Fruit fly (Drosophila melanogaster): Measurements from ENCODE around the gene Myo61F.

Myo61F gene

dm6 chr3L:1334571-1335427, 16.5 kb downstream of the Myo61F start, which contains the start of the genes Hmbs and CG2211 (continued):
- peak; percentile 89 for TF ChIP-seq CG2116 (GFP tag; optimal IDR thresholded peaks at IDR 0.05)
- peak; percentile 86 for TF ChIP-seq CG15269 (tag; optimal IDR thresholded peaks at IDR 0.05)
- peak; percentile 94 for TF ChIP-seq CG12391 (tag; optimal IDR thresholded peaks at IDR 0.05)
- TF ChIP-seq CG1647 (GFP tag; optimal IDR thresholded peaks at IDR 0.05): peak; percentile 81
- TF ChIP-seq aop (GFP tag; IDR thresholded peaks at IDR 0.05): peak; percentile 74
- TF ChIP-seq CG4424 (GFP tag; optimal IDR thresholded peaks at IDR 0.05): peak; percentile 92
- TF ChIP-seq run (tag; optimal IDR thresholded peaks at IDR 0.05): peak; percentile 57
- peak; percentile 87 for TF ChIP-seq Ptx1 (GFP tag; IDR thresholded peaks at IDR 0.05)
- TF ChIP-seq CG8281 (tag; optimal IDR thresholded peaks at IDR 0.05): peak; percentile 48
- peak; percentile 68 for TF ChIP-seq CG18619 (GFP tag; optimal IDR thresholded peaks at IDR 0.05)
- peak; percentile 48; the same call in 1 of the 2 replicates for TF ChIP-seq unc-4 (GFP tag; IDR thresholded peaks at IDR 0.05; ENCODE audit: partially characterized antibody)
- peak; percentile 86 for TF ChIP-seq CG10654 (GFP tag; optimal IDR thresholded peaks at IDR 0.05)
- TF ChIP-seq Hand (GFP tag; optimal IDR thresholded peaks at IDR 0.05): peak; percentile 23
- no peak for TF ChIP-seq usp (GFP tag; optimal IDR thresholded peaks at IDR 0.05)
- peak; percentile 78 for TF ChIP-seq Myb (GFP tag; optimal IDR thresholded peaks at IDR 0.05)
- TF ChIP-seq Neu2 (GFP tag; optimal IDR thresholded peaks at IDR 0.05; ENCODE audit: borderline replicate concordance): peak; percentile 61
- peak; percentile 94 for TF ChIP-seq vvl (GFP tag; IDR thresholded peaks at IDR 0.05)
- no peak for TF ChIP-seq Sry-β (GFP tag; optimal IDR thresholded peaks at IDR 0.05)
- TF ChIP-seq CG1792 (GFP tag; optimal IDR thresholded peaks at IDR 0.05): peak; percentile 75
- peak; percentile 93 for TF ChIP-seq Blimp-1 (GFP tag; optimal IDR thresholded peaks at IDR 0.05)
- TF ChIP-seq inv (GFP tag; IDR thresholded peaks at IDR 0.05; ENCODE audit: partially characterized antibody): no peak; the same call in 1 of the 2 replicates
- TF ChIP-seq CG6689 (GFP tag; IDR thresholded peaks at IDR 0.05): peak; percentile 80
- TF ChIP-seq ara (GFP tag; IDR thresholded peaks at IDR 0.05): peak; percentile 78
- TF ChIP-seq Lhr (GFP tag; optimal IDR thresholded peaks at IDR 0.05): peak; percentile 80
- peak; percentile 12 for TF ChIP-seq luna (GFP tag; optimal IDR thresholded peaks at IDR 0.05)
- TF ChIP-seq yki (optimal IDR thresholded peaks at IDR 0.05): no peak
- peak; percentile 73 for TF ChIP-seq CG10565 (GFP tag; optimal IDR thresholded peaks at IDR 0.05)
- no peak for TF ChIP-seq bigmax (GFP tag; optimal IDR thresholded peaks at IDR 0.05)
- peak; percentile 77 for TF ChIP-seq ttk (GFP tag; IDR thresholded peaks at IDR 0.05)
- peak; percentile 77 for TF ChIP-seq CG3163 (GFP tag; optimal IDR thresholded peaks at IDR 0.05)
- TF ChIP-seq fd96Cb (tag; optimal IDR thresholded peaks at IDR 0.05): peak; percentile 79
- no peak for TF ChIP-seq tio (GFP tag; optimal IDR thresholded peaks at IDR 0.05)
- peak; percentile 50; the same call in 1 of the 2 replicates for TF ChIP-seq Taf1 (GFP tag; IDR thresholded peaks at IDR 0.05)
- peak; percentile 82 for TF ChIP-seq Atf-2 (GFP tag; optimal IDR thresholded peaks at IDR 0.05)
- TF ChIP-seq CG14441 (GFP tag; IDR thresholded peaks at IDR 0.05): peak; percentile 83
- TF ChIP-seq CG7556 (GFP tag; optimal IDR thresholded peaks at IDR 0.05): peak; percentile 53
- no peak for TF ChIP-seq z (GFP tag; IDR thresholded peaks at IDR 0.05)
- TF ChIP-seq CG16815 (GFP tag; optimal IDR thresholded peaks at IDR 0.05): peak; percentile 71
- TF ChIP-seq pan (optimal IDR thresholded peaks at IDR 0.05): no peak
- TF ChIP-seq pan (GFP tag; optimal IDR thresholded peaks at IDR 0.05 in 1 of 2, IDR thresholded peaks at IDR 0.05 in 1 of 2): peak in 1 of 2 experiments; percentile 89
- peak; percentile 84 for TF ChIP-seq ssp (GFP tag; IDR thresholded peaks at IDR 0.05)
- peak; percentile 58 for TF ChIP-seq NK7.1 (GFP tag; optimal IDR thresholded peaks at IDR 0.05)
- TF ChIP-seq CG6175 (GFP tag; IDR thresholded peaks at IDR 0.05): peak; percentile 67; the same call in 2 of the 3 replicates
- no peak for TF ChIP-seq h (optimal IDR thresholded peaks at IDR 0.05)
- peak; percentile 89 for TF ChIP-seq CG17186 (GFP tag; optimal IDR thresholded peaks at IDR 0.05)
- peak; percentile 61 for TF ChIP-seq CG6254 (GFP tag; optimal IDR thresholded peaks at IDR 0.05)
- peak; percentile 77 for TF ChIP-seq MESR4 (GFP tag; optimal IDR thresholded peaks at IDR 0.05)
- TF ChIP-seq zfh1 (GFP tag; IDR thresholded peaks at IDR 0.05): peak; percentile 90
- peak; percentile 88 for TF ChIP-seq CoRest (tag; optimal IDR thresholded peaks at IDR 0.05)
- TF ChIP-seq Xrp1 (GFP tag; IDR thresholded peaks at IDR 0.05): peak; percentile 89

Data from whole organism, embryonic.